Fruit fly (Drosophila melanogaster) whole organism, embryonic: ENCODE measurements around the gene Enoph.

ENCODE experiments used
- Atf3 ChIP-seq: fragments of 200-800 bp; sonication (Bioruptor generic); optimal IDR thresholded peaks from 3 replicates; lab custom pipeline; 2016; ENCODE audit warnings: missing biosample characterization, missing genetic modification characterization
- CG10321 ChIP-seq: fragments of 200-800 bp; sonication (Bioruptor generic); IDR thresholded peaks from 2 replicates; pipeline ENCODE4 v1.3.6; 2022; ENCODE audit warnings: missing biosample characterization, missing genetic modification characterization
- CG10462 ChIP-seq: fragments of 200-800 bp; sonication (Bioruptor generic); optimal IDR thresholded peaks from 2 replicates; lab custom pipeline; 2016; ENCODE audit warnings: missing biosample characterization, missing genetic modification characterization
- CG11723 ChIP-seq: fragments of 200-800 bp; sonication (Bioruptor generic); optimal IDR thresholded peaks from 2 replicates; lab custom pipeline; 2017; ENCODE audit warnings: missing biosample characterization, mild to moderate bottlenecking, missing genetic modification characterization
- CG12219 ChIP-seq: fragments of 200-800 bp; sonication (Bioruptor generic); optimal IDR thresholded peaks from 3 replicates; lab custom pipeline; 2018; ENCODE audit warnings: missing biosample characterization, mild to moderate bottlenecking, missing genetic modification characterization
- CG17802 ChIP-seq: fragments of 200-800 bp; sonication (Bioruptor generic); optimal IDR thresholded peaks from 2 replicates; lab custom pipeline; 2018; ENCODE audit warnings: missing biosample characterization, mild to moderate bottlenecking, missing genetic modification characterization, moderate library complexity
- CG18599 ChIP-seq: fragments of 200-800 bp; sonication (Bioruptor generic); optimal IDR thresholded peaks from 3 replicates; lab custom pipeline; 2017; ENCODE audit warnings: missing biosample characterization, missing genetic modification characterization, mild to moderate bottlenecking, moderate library complexity, missing genetic modification reagents
- CG2116 ChIP-seq: fragments of 200-800 bp; sonication (Bioruptor generic); optimal IDR thresholded peaks from 3 replicates; lab custom pipeline; 2018; ENCODE audit warnings: missing biosample characterization, mild to moderate bottlenecking, missing genetic modification characterization
- CG2120 ChIP-seq: fragments of 200-800 bp; sonication (Bioruptor generic); optimal IDR thresholded peaks from 3 replicates; lab custom pipeline; 2016; ENCODE audit warnings: missing biosample characterization, missing genetic modification characterization
- CG2129 ChIP-seq: fragments of 200-800 bp; sonication (Bioruptor generic); IDR thresholded peaks from 2 replicates; pipeline ENCODE4 v1.3.6; 2022; ENCODE audit warnings: missing biosample characterization, missing genetic modification characterization; ENCODE audit not compliant: partially characterized antibody
- CG30020 ChIP-seq: fragments of 200-800 bp; optimal IDR thresholded peaks from 2 replicates; lab custom pipeline; 2019; ENCODE audit warnings: missing biosample characterization, mild to moderate bottlenecking, missing genetic modification characterization, moderate library complexity
- CG31365 ChIP-seq: fragments of 200-800 bp; sonication (Bioruptor generic); optimal IDR thresholded peaks from 2 replicates; lab custom pipeline; 2018; ENCODE audit warnings: missing biosample characterization, mild to moderate bottlenecking, missing genetic modification characterization
- CG3838 ChIP-seq: fragments of 200-800 bp; sonication (Bioruptor generic); optimal IDR thresholded peaks from 3 replicates; lab custom pipeline; 2016; ENCODE audit warnings: missing biosample characterization, missing genetic modification characterization
- CG3995 ChIP-seq: fragments of 200-800 bp; sonication (Bioruptor generic); optimal IDR thresholded peaks from 3 replicates; lab custom pipeline; 2016; ENCODE audit warnings: missing biosample characterization, missing genetic modification characterization
- CG4730 ChIP-seq: fragments of 200-800 bp; sonication (Bioruptor generic); IDR thresholded peaks from 2 replicates; pipeline ENCODE4 v1.3.6; 2022; ENCODE audit warnings: missing biosample characterization, missing genetic modification characterization
- CG8944 ChIP-seq: fragments of 200-800 bp; sonication (Bioruptor generic); optimal IDR thresholded peaks from 3 replicates; lab custom pipeline; 2016; ENCODE audit warnings: missing biosample characterization, missing genetic modification characterization
- CG9437 ChIP-seq: fragments of 200-800 bp; sonication (Bioruptor generic); optimal IDR thresholded peaks from 2 replicates; lab custom pipeline; 2018; ENCODE audit warnings: missing biosample characterization, mild to moderate bottlenecking, missing genetic modification characterization
- CrebB ChIP-seq: fragments of 200-800 bp; sonication (Bioruptor generic); optimal IDR thresholded peaks from 3 replicates; lab custom pipeline; 2018; ENCODE audit warnings: missing biosample characterization, mild to moderate bottlenecking, missing genetic modification characterization
- Hr51 ChIP-seq, 2 experiments: fragments of 200-800 bp; sonication (Bioruptor generic); optimal IDR thresholded peaks; 2 replicates in 1 of 2; 3 replicates in 1 of 2; lab custom pipeline; 2016 to 2018; ENCODE audit warnings: missing biosample characterization in 2 of 2, missing genetic modification characterization in 2 of 2, mild to moderate bottlenecking in 1 of 2, moderate library complexity in 1 of 2
- Lim3 ChIP-seq: fragments of 200-800 bp; sonication (Bioruptor generic); IDR thresholded peaks from 2 replicates; pipeline ENCODE4 v1.3.6; 2022; ENCODE audit warnings: missing biosample characterization, missing genetic modification characterization
- PHDP ChIP-seq: fragments of 200-800 bp; sonication (Bioruptor generic); optimal IDR thresholded peaks from 3 replicates; lab custom pipeline; 2018; ENCODE audit warnings: missing biosample characterization, mild to moderate bottlenecking, missing genetic modification characterization, moderate library complexity
- Ptx1 ChIP-seq: fragments of 200-800 bp; sonication (Bioruptor generic); IDR thresholded peaks from 2 replicates; pipeline ENCODE4 v1.3.6; 2022; ENCODE audit warnings: missing biosample characterization, missing genetic modification characterization
- Ravus ChIP-seq: fragments of 200-800 bp; sonication (Bioruptor generic); IDR thresholded peaks from 2 replicates; pipeline ENCODE4 v1.3.6; 2022; ENCODE audit warnings: missing biosample characterization, missing genetic modification characterization
- Sry-δ ChIP-seq: fragments of 200-800 bp; sonication (Bioruptor generic); optimal IDR thresholded peaks from 2 replicates; lab custom pipeline; 2016; ENCODE audit warnings: missing biosample characterization, missing genetic modification characterization
- TFAM ChIP-seq: fragments of 200-800 bp; sonication (Bioruptor generic); optimal IDR thresholded peaks from 2 replicates; lab custom pipeline; 2017; ENCODE audit warnings: missing biosample characterization, missing genetic modification characterization, inconsistent platforms
- Tbp ChIP-seq: fragments of >200 bp; optimal IDR thresholded peaks from 2 replicates; lab custom pipeline; 2018; ENCODE audit warnings: missing biosample characterization, missing genetic modification characterization
- ab ChIP-seq: fragments of 200-800 bp; sonication (Bioruptor generic); optimal IDR thresholded peaks from 2 replicates; lab custom pipeline; 2016; ENCODE audit warnings: missing biosample characterization, missing genetic modification characterization
- ato ChIP-seq: fragments of 200-800 bp; sonication (Bioruptor generic); IDR thresholded peaks from 2 replicates; pipeline ENCODE4 v1.3.6; 2022; ENCODE audit warnings: missing biosample characterization, missing genetic modification characterization; ENCODE audit not compliant: partially characterized antibody
- az2 ChIP-seq: fragments of 200-800 bp; sonication (Bioruptor generic); optimal IDR thresholded peaks from 3 replicates; lab custom pipeline; 2016; ENCODE audit warnings: missing biosample characterization, missing genetic modification characterization
- btn ChIP-seq: fragments of 200-800 bp; sonication (Bioruptor generic); optimal IDR thresholded peaks from 2 replicates; lab custom pipeline; 2016; ENCODE audit warnings: missing biosample characterization, missing genetic modification characterization
- chm ChIP-seq: fragments of 200-800 bp; sonication (Bioruptor generic); IDR thresholded peaks from 2 replicates; pipeline ENCODE4 v1.3.6; 2022; ENCODE audit warnings: missing biosample characterization, missing genetic modification characterization
- corto ChIP-seq: fragments of 200-800 bp; sonication (Bioruptor generic); optimal IDR thresholded peaks from 2 replicates; lab custom pipeline; 2016; ENCODE audit warnings: missing biosample characterization, mild to moderate bottlenecking, missing genetic modification characterization, moderate library complexity
- crc ChIP-seq: fragments of 200-800 bp; sonication (Bioruptor generic); optimal IDR thresholded peaks from 2 replicates; lab custom pipeline; 2016; ENCODE audit warnings: missing biosample characterization, missing genetic modification characterization
- crol ChIP-seq: fragments of 200-800 bp; sonication (Bioruptor generic); IDR thresholded peaks from 2 replicates; pipeline ENCODE4 v1.3.6; 2022; ENCODE audit warnings: missing biosample characterization, missing genetic modification characterization
- dysf ChIP-seq: fragments of 200-800 bp; sonication (Bioruptor generic); IDR thresholded peaks from 3 replicates; pipeline ENCODE4 v1.3.6; 2022; ENCODE audit warnings: missing biosample characterization, missing genetic modification characterization
- fd3F ChIP-seq: fragments of 200-800 bp; sonication (Bioruptor generic); optimal IDR thresholded peaks from 2 replicates; lab custom pipeline; 2018; ENCODE audit warnings: missing biosample characterization, mild to moderate bottlenecking, missing genetic modification characterization, moderate library complexity
- grn ChIP-seq: fragments of 200-800 bp; sonication (Bioruptor generic); optimal IDR thresholded peaks from 3 replicates; lab custom pipeline; 2017; ENCODE audit warnings: missing biosample characterization, missing genetic modification characterization
- gro ChIP-seq: fragments of 200-800 bp; sonication (Bioruptor generic); optimal IDR thresholded peaks from 2 replicates; lab custom pipeline; 2016; ENCODE audit warnings: missing biosample characterization, missing genetic modification characterization
- ham ChIP-seq: fragments of 200-800 bp; sonication (Bioruptor generic); IDR thresholded peaks from 2 replicates; pipeline ENCODE4 v1.3.6; 2022; ENCODE audit warnings: missing biosample characterization, missing genetic modification characterization
- ken ChIP-seq: fragments of 200-800 bp; sonication (Bioruptor generic); IDR thresholded peaks from 3 replicates; pipeline ENCODE4 v1.3.6; 2022; ENCODE audit warnings: missing biosample characterization, missing genetic modification characterization
- nerfin-2 ChIP-seq: fragments of 200-800 bp; sonication (Bioruptor generic); IDR thresholded peaks from 2 replicates; pipeline ENCODE4 v1.3.6; 2022; ENCODE audit warnings: missing biosample characterization, missing genetic modification characterization; ENCODE audit not compliant: partially characterized antibody
- sens-2 ChIP-seq: fragments of 200-800 bp; sonication (Bioruptor generic); IDR thresholded peaks from 2 replicates; pipeline ENCODE4 v1.3.6; 2022; ENCODE audit warnings: missing biosample characterization, missing genetic modification characterization
- seq ChIP-seq: fragments of 200-800 bp; sonication (Bioruptor generic); IDR thresholded peaks from 2 replicates; pipeline ENCODE4 v1.3.6; 2022; ENCODE audit warnings: missing biosample characterization, missing genetic modification characterization
- slou ChIP-seq: fragments of 200-800 bp; sonication (Bioruptor generic); optimal IDR thresholded peaks from 3 replicates; lab custom pipeline; 2016; ENCODE audit warnings: missing biosample characterization, missing genetic modification characterization
- sqz ChIP-seq: fragments of 200-800 bp; sonication (Bioruptor generic); optimal IDR thresholded peaks from 3 replicates; lab custom pipeline; 2018; ENCODE audit warnings: missing biosample characterization, mild to moderate bottlenecking, missing genetic modification characterization
- sr ChIP-seq: fragments of 200-800 bp; sonication (Bioruptor generic); IDR thresholded peaks from 3 replicates; pipeline ENCODE4 v1.3.6; 2022; ENCODE audit warnings: missing biosample characterization, missing genetic modification characterization
- stwl ChIP-seq: fragments of 200-800 bp; sonication (Bioruptor generic); optimal IDR thresholded peaks from 3 replicates; lab custom pipeline; 2018; ENCODE audit warnings: missing biosample characterization, mild to moderate bottlenecking, missing genetic modification characterization, moderate library complexity
- tio ChIP-seq: fragments of 200-800 bp; sonication (Bioruptor generic); optimal IDR thresholded peaks from 2 replicates; lab custom pipeline; 2017; ENCODE audit warnings: missing biosample characterization, missing genetic modification characterization, inconsistent platforms
- unc-4 ChIP-seq: fragments of 200-800 bp; sonication (Bioruptor generic); IDR thresholded peaks from 2 replicates; pipeline ENCODE4 v1.3.6; 2022; ENCODE audit warnings: missing biosample characterization, missing genetic modification characterization; ENCODE audit not compliant: partially characterized antibody
- vnd ChIP-seq: fragments of 200-800 bp; sonication (Bioruptor generic); IDR thresholded peaks from 3 replicates; pipeline ENCODE4 v1.3.6; 2022; ENCODE audit warnings: missing biosample characterization, missing genetic modification characterization; ENCODE audit not compliant: partially characterized antibody
- zfh2 ChIP-seq: fragments of 200-800 bp; sonication (Bioruptor generic); optimal IDR thresholded peaks from 2 replicates; lab custom pipeline; 2016; ENCODE audit warnings: missing biosample characterization, missing genetic modification characterization

Gene Enoph

DNA sequence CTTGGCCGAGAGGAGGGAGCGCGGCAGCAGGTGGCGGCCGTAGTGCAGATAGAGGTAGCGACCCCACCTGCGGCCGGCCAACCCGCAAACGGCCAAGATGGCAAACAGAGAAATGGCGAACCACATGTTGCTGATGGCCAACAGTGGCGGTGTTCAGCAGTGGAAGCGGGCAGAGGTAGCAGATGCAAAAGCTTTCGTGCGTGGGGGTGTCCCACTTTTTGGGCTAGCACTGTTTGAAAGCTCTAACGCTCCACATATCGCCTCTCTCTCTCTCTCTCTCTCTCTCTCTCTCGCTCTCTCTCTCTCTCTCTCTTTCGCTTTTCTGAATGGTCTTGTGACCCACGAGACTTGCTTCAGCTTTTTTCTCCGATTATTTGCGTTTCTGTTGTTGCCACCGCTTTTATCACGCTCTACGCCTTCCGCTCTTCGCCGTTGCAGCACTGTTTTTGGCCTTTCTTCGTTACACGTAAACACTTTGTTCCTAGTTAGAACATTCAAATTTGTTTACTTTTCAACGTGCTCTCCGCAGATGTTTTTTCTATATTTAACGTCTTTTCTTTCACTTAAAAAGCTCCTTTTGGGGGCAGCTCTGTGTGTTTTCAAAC is 26.4 kb upstream of the Enoph start (continued):
- TF ChIP-seq CG2120 (GFP tag; lab: Kevin White, UChicago), result peak; percentile 47
- TF ChIP-seq CG2129 (GFP tag; lab: Robert Waterston, UW), result no peak
- TF ChIP-seq Ptx1 (GFP tag; lab: Robert Waterston, UW), result no peak; the same call in 1 of the 2 replicates
- no peak for TF ChIP-seq ken (GFP tag; lab: Robert Waterston, UW)
- peak; percentile 52; the same call in 1 of the 3 replicates for TF ChIP-seq dysf (GFP tag; lab: Robert Waterston, UW)
- TF ChIP-seq CG30020 (tag; lab: Kevin White, UChicago), result no peak
- TF ChIP-seq crc (GFP tag; lab: Kevin White, UChicago), result no peak
- TF ChIP-seq TFAM (GFP tag; lab: Kevin White, UChicago), result no peak
- no peak for TF ChIP-seq ab (GFP tag; lab: Kevin White, UChicago)
- no peak for TF ChIP-seq ham (GFP tag; lab: Robert Waterston, UW)
- peak; percentile 57; the same call in 1 of the 2 replicates for TF ChIP-seq crol (GFP tag; lab: Robert Waterston, UW)
- no peak for TF ChIP-seq CrebB
- TF ChIP-seq sens-2, result no peak
- TF ChIP-seq ato (GFP tag; lab: Robert Waterston, UW), result 0 out of 2 replicates have a peak, but pooled peaks have one; percentile 30
- no peak for TF ChIP-seq corto (GFP tag; lab: Kevin White, UChicago)
- no peak for TF ChIP-seq CG2116 (GFP tag; lab: Kevin White, UChicago)
- TF ChIP-seq Atf3, result no peak
- TF ChIP-seq grn (GFP tag; lab: Kevin White, UChicago), result no peak
- TF ChIP-seq CG3838 (GFP tag; lab: Kevin White, UChicago), result no peak
- no peak for TF ChIP-seq tio (GFP tag; lab: Kevin White, UChicago)
- TF ChIP-seq Lim3 (GFP tag; lab: Robert Waterston, UW), result no peak
- TF ChIP-seq slou (GFP tag; lab: Kevin White, UChicago), result no peak
- TF ChIP-seq az2, result no peak
- TF ChIP-seq seq (GFP tag; lab: Robert Waterston, UW), result peak; percentile 39; the same call in 1 of the 2 replicates
- TF ChIP-seq CG4730 (GFP tag; lab: Robert Waterston, UW), result no peak
- TF ChIP-seq Tbp, result no peak
- peak; percentile 12 for TF ChIP-seq zfh2 (GFP tag; lab: Kevin White, UChicago)
- TF ChIP-seq CG9437, result no peak
- TF ChIP-seq CG3995 (GFP tag; lab: Kevin White, UChicago), result no peak
- no peak for TF ChIP-seq Sry-δ
- TF ChIP-seq CG8944 (GFP tag; lab: Kevin White, UChicago), result peak; percentile 8
- peak; percentile 68; the same call in 2 of the 3 replicates for TF ChIP-seq sr (GFP tag; lab: Robert Waterston, UW)
- no peak for TF ChIP-seq CG18599 (GFP tag; lab: Kevin White, UChicago)
- TF ChIP-seq CG17802 (tag; lab: Kevin White, UChicago), result no peak
- no peak for TF ChIP-seq btn (GFP tag; lab: Kevin White, UChicago)
- no peak for TF ChIP-seq CG11723
- no peak for TF ChIP-seq gro (GFP tag; lab: Kevin White, UChicago)
- no peak for TF ChIP-seq Hr51 (GFP tag; optimal IDR thresholded peaks at IDR 0.05; lab: Kevin White, UChicago)
- TF ChIP-seq sqz (GFP tag; lab: Kevin White, UChicago), result no peak
- TF ChIP-seq nerfin-2, result no peak
- no peak for TF ChIP-seq fd3F
- TF ChIP-seq PHDP (tag; lab: Kevin White, UChicago), result no peak
- TF ChIP-seq CG10321, result no peak
- no peak for TF ChIP-seq CG31365
- TF ChIP-seq unc-4 (GFP tag; lab: Robert Waterston, UW), result peak; percentile 52
- no peak for TF ChIP-seq stwl (tag; lab: Kevin White, UChicago)
- no peak for TF ChIP-seq CG12219 (GFP tag; lab: Kevin White, UChicago)
- TF ChIP-seq CG10462 (GFP tag; lab: Kevin White, UChicago), result no peak
- TF ChIP-seq chm, result peak; percentile 46; the same call in 1 of the 2 replicates
- peak; percentile 59; the same call in 1 of the 2 replicates for TF ChIP-seq Ravus (GFP tag; lab: Robert Waterston, UW)
- no peak for TF ChIP-seq vnd
